Worm (Caenorhabditis elegans) whole organism, L3 larva: ENCODE measurements around the gene F58F9.4.

Experiments used
- aly-2 ChIP-seq: fragments of 150-350 bp; optimal IDR thresholded peaks from 2 replicates; lab custom pipeline; 2014; ENCODE audit warnings: missing biosample characterization, missing genetic modification characterization
- lin-39 ChIP-seq: fragments of 150-350 bp; optimal IDR thresholded peaks from 2 replicates; lab custom pipeline; 2018; ENCODE audit warnings: missing biosample characterization, missing genetic modification reagents, missing genetic modification characterization
- nhr-28 ChIP-seq: fragments of 150-350 bp; optimal IDR thresholded peaks from 2 replicates; lab custom pipeline; 2014; ENCODE audit warnings: missing biosample characterization, missing genetic modification characterization
- pha-4 ChIP-seq: fragments of 150-350 bp; optimal IDR thresholded peaks from 2 replicates; lab custom pipeline; 2014; ENCODE audit warnings: missing biosample characterization, missing genetic modification reagents, missing genetic modification characterization
- sea-2 ChIP-seq: fragments of 150-350 bp; sonication (generic microtip); optimal IDR thresholded peaks from 4 replicates; lab custom pipeline; 2014; ENCODE audit warnings: missing biosample characterization, missing genetic modification reagents, missing genetic modification characterization
- tbx-2 ChIP-seq: sonication (generic microtip); optimal IDR thresholded peaks from 2 replicates; lab custom pipeline; 2016; ENCODE audit warnings: mild to moderate bottlenecking, missing genetic modification characterization, missing compliant biosample characterization
- unc-62 ChIP-seq: fragments of 150-350 bp; sonication (generic microtip); optimal IDR thresholded peaks from 4 replicates; lab custom pipeline; 2014; ENCODE audit warnings: missing biosample characterization, missing genetic modification reagents, missing genetic modification characterization
- zag-1 ChIP-seq: fragments of 150-350 bp; optimal IDR thresholded peaks from 2 replicates; lab custom pipeline; 2014; ENCODE audit warnings: missing biosample characterization, missing genetic modification characterization

DNA sequence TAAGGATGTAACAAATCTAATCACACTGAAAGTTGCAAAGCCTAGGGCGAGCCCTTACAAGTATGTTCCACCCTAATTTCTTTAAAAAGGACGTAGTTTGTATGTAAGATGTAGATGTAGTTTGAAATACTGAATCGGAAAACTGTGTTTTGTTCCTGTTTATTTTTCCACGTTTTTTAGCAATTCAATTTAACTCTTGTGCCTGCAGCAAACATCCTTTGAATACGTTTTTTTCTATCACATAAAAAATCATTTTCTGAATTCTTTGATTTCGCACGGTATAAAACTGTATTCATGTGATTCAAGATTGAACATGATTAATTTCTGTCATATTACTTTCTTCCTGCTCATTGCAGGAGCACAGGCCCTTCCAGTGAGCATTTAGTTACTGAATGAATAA is 9.2 kb downstream of the F58F9.4 start, which contains the start of gene F58F9.9:
- no peak for TF ChIP-seq unc-62 (GFP tag; lab: Kevin White, UChicago)
- TF ChIP-seq nhr-28 (tag; lab: Kevin White, UChicago), result no peak
- TF ChIP-seq pha-4 (tag; lab: Kevin White, UChicago), result no peak
- no peak for TF ChIP-seq sea-2
- no peak for TF ChIP-seq tbx-2 (tag; lab: Kevin White, UChicago)
- no peak for TF ChIP-seq aly-2 (tag; lab: Kevin White, UChicago)
- TF ChIP-seq zag-1 (tag; lab: Kevin White, UChicago), result no peak
- no peak for TF ChIP-seq lin-39 (tag; lab: Kevin White, UChicago)
